Worm (Caenorhabditis elegans) whole organism, L4 larva: ENCODE results near the gene Y39G8B.7.
A peak's percentile ranks its signal among the peaks of the same experiment; 100 is the strongest.

ENCODE experiments used
- D1046.2 ChIP-seq: fragments of 200-800 bp; sonication (Bioruptor generic); IDR thresholded peaks from 2 replicates; pipeline ENCODE4 v1.3.6; 2022; ENCODE audit warnings: missing genetic modification characterization, missing compliant biosample characterization
- F26F4.8 ChIP-seq: fragments of 200-800 bp; sonication (Bioruptor generic); conservative IDR thresholded peaks from 2 replicates; pipeline ENCODE4 v1.3.6; 2022; ENCODE audit warnings: missing genetic modification characterization, missing compliant biosample characterization
- F37D6.2 ChIP-seq: sonication (generic microtip); optimal IDR thresholded peaks from 2 replicates; lab custom pipeline; 2016; ENCODE audit warnings: mild to moderate bottlenecking, missing genetic modification characterization, missing compliant biosample characterization
- F44E2.7 ChIP-seq: fragments of 200-800 bp; sonication (Bioruptor generic); IDR thresholded peaks from 2 replicates; pipeline ENCODE4 v2.1.2; 2022; ENCODE audit warnings: missing genetic modification characterization, missing compliant biosample characterization
- F49E8.2 ChIP-seq: sonication (generic microtip); optimal IDR thresholded peaks from 2 replicates; lab custom pipeline; 2016; ENCODE audit warnings: missing compliant biosample characterization, mild to moderate bottlenecking, missing genetic modification characterization, borderline replicate concordance
- T20F7.1 ChIP-seq: fragments of 200-800 bp; sonication (Bioruptor generic); optimal IDR thresholded peaks from 2 replicates; lab custom pipeline; 2018; ENCODE audit warnings: mild to moderate bottlenecking, missing genetic modification characterization, missing compliant biosample characterization
- Y48G9A.11 ChIP-seq: fragments of 200-800 bp; sonication (Bioruptor generic); IDR thresholded peaks from 2 replicates; pipeline ENCODE4 v1.3.6; 2022; ENCODE audit warnings: missing genetic modification reagents, missing genetic modification characterization, missing compliant biosample characterization
- ZK337.2 ChIP-seq: fragments of 200-800 bp; sonication (Bioruptor generic); IDR thresholded peaks from 2 replicates; pipeline ENCODE4 v1.3.6; 2022; ENCODE audit warnings: missing genetic modification reagents, missing genetic modification characterization, missing compliant biosample characterization
- aha-1 ChIP-seq: fragments of 150-350 bp; peaks from one replicate; lab custom pipeline; 2014; ENCODE audit warnings: missing biosample characterization, missing genetic modification characterization
- ama-1 ChIP-seq: fragments of 150-350 bp; optimal IDR thresholded peaks from 2 replicates; lab custom pipeline; 2014; ENCODE audit warnings: inconsistent platforms, mixed read lengths
- attf-4 ChIP-seq: sonication (generic microtip); optimal IDR thresholded peaks from 3 replicates; lab custom pipeline; 2017; ENCODE audit warnings: missing biosample characterization, missing genetic modification characterization
- ceh-28 ChIP-seq: fragments of 150-350 bp; optimal IDR thresholded peaks from 2 replicates; lab custom pipeline; 2014; ENCODE audit warnings: missing biosample characterization, missing genetic modification reagents, missing genetic modification characterization
- ceh-32 ChIP-seq: sonication (generic microtip); optimal IDR thresholded peaks from 2 replicates; lab custom pipeline; 2016; ENCODE audit warnings: mild to moderate bottlenecking, missing genetic modification characterization, missing compliant biosample characterization; ENCODE audit not compliant: poor library complexity
- ces-1 ChIP-seq: fragments of 150-350 bp; sonication (generic microtip); optimal IDR thresholded peaks from 4 replicates; lab custom pipeline; 2014; ENCODE audit warnings: missing biosample characterization, missing genetic modification reagents, missing genetic modification characterization
- ctbp-1 ChIP-seq: fragments of 200-800 bp; sonication (Bioruptor generic); IDR thresholded peaks from 2 replicates; pipeline ENCODE4 v1.3.6; 2022; ENCODE audit warnings: missing genetic modification reagents, missing genetic modification characterization, missing compliant biosample characterization
- daf-19 ChIP-seq: fragments of 200-800 bp; sonication (Bioruptor generic); conservative IDR thresholded peaks from 2 replicates; pipeline ENCODE4 v1.3.6; 2022; ENCODE audit warnings: missing genetic modification characterization, missing compliant biosample characterization
- dmd-6 ChIP-seq: fragments of 200-800 bp; sonication (Bioruptor generic); IDR thresholded peaks from 2 replicates; pipeline ENCODE4 v1.3.6; 2022; ENCODE audit warnings: missing genetic modification reagents, missing genetic modification characterization, missing compliant biosample characterization
- duxl-1 ChIP-seq: sonication (generic microtip); optimal IDR thresholded peaks from 2 replicates; lab custom pipeline; 2016; ENCODE audit warnings: mild to moderate bottlenecking, missing genetic modification characterization, moderate library complexity, missing compliant biosample characterization; ENCODE audit not compliant: poor library complexity
- egl-43 ChIP-seq: fragments of 200-800 bp; sonication (Bioruptor generic); IDR thresholded peaks from 2 replicates; pipeline ENCODE4 v1.3.6; 2022; ENCODE audit warnings: missing genetic modification reagents, missing genetic modification characterization, missing compliant biosample characterization
- fkh-10 ChIP-seq: fragments of 150-350 bp; optimal IDR thresholded peaks from 2 replicates; lab custom pipeline; 2014; ENCODE audit warnings: missing biosample characterization, missing genetic modification reagents, missing genetic modification characterization
- fos-1 ChIP-seq: fragments of 150-350 bp; optimal IDR thresholded peaks from 2 replicates; lab custom pipeline; 2014; ENCODE audit warnings: missing biosample characterization, missing genetic modification characterization
- hif-1 ChIP-seq, 2 experiments: sonication (generic microtip); optimal IDR thresholded peaks; 2 replicates each; lab custom pipeline; 2016 to 2017; ENCODE audit warnings: missing compliant biosample characterization in 2 of 2, missing genetic modification characterization in 2 of 2, missing genetic modification reagents in 2 of 2, missing genotype in 2 of 2, mild to moderate bottlenecking in 1 of 2
- hlh-30 ChIP-seq: sonication (generic microtip); optimal IDR thresholded peaks from 2 replicates; lab custom pipeline; 2017; ENCODE audit warnings: antibody characterized with exemption, mild to moderate bottlenecking, missing genetic modification characterization, missing compliant biosample characterization; ENCODE audit not compliant: insufficient read depth
- lin-29 ChIP-seq: fragments of 200-800 bp; sonication (Bioruptor generic); IDR thresholded peaks from 2 replicates; pipeline ENCODE4 v1.3.6; 2022; ENCODE audit warnings: missing genetic modification reagents, missing genetic modification characterization, missing compliant biosample characterization
- lin-38 ChIP-seq: fragments of 200-800 bp; sonication (Bioruptor generic); IDR thresholded peaks from 2 replicates; pipeline ENCODE4 v1.3.6; 2022; ENCODE audit warnings: missing genetic modification reagents, missing genetic modification characterization, missing compliant biosample characterization
- lin-39 ChIP-seq: fragments of 150-350 bp; optimal IDR thresholded peaks from 2 replicates; lab custom pipeline; 2014; ENCODE audit warnings: missing biosample characterization, missing genetic modification reagents, missing genetic modification characterization
- lsy-2 ChIP-seq, 2 experiments: fragments of 150-350 bp in 1 of 2; sonication (generic microtip) in 1 of 2; optimal IDR thresholded peaks; 2 replicates each; lab custom pipeline; 2014 to 2017; ENCODE audit warnings: missing biosample characterization in 2 of 2, missing genetic modification characterization in 2 of 2
- mes-2 ChIP-seq: sonication (generic microtip); optimal IDR thresholded peaks from 2 replicates; lab custom pipeline; 2016; ENCODE audit warnings: missing genotype, mild to moderate bottlenecking, missing genetic modification characterization, missing compliant biosample characterization; ENCODE audit not compliant: poor library complexity, severe bottlenecking
- mxl-2 ChIP-seq: fragments of 200-800 bp; sonication (Bioruptor generic); conservative IDR thresholded peaks from 2 replicates; pipeline ENCODE4 v1.3.6; 2022; ENCODE audit warnings: missing genetic modification reagents, missing genetic modification characterization, missing compliant biosample characterization
- mxl-3 ChIP-seq: fragments of 200-800 bp; sonication (Bioruptor generic); optimal IDR thresholded peaks from 2 replicates; lab custom pipeline; 2018; ENCODE audit warnings: mild to moderate bottlenecking, missing genetic modification characterization, missing compliant biosample characterization
- nhr-102 ChIP-seq: sonication (generic microtip); optimal IDR thresholded peaks from 2 replicates; lab custom pipeline; 2016; ENCODE audit warnings: mild to moderate bottlenecking, missing genetic modification characterization, moderate library complexity, missing compliant biosample characterization
- nhr-11 ChIP-seq: fragments of 150-350 bp; optimal IDR thresholded peaks from 2 replicates; lab custom pipeline; 2014; ENCODE audit warnings: missing biosample characterization, missing genetic modification characterization
- nhr-237 ChIP-seq: sonication (generic microtip); optimal IDR thresholded peaks from 2 replicates; lab custom pipeline; 2017; ENCODE audit warnings: missing biosample characterization, missing genetic modification characterization
- nhr-28 ChIP-seq: fragments of 150-350 bp; optimal IDR thresholded peaks from 2 replicates; lab custom pipeline; 2014; ENCODE audit warnings: missing biosample characterization, missing genetic modification characterization
- nhr-77 ChIP-seq: fragments of 150-350 bp; optimal IDR thresholded peaks from 2 replicates; lab custom pipeline; 2014; ENCODE audit warnings: missing biosample characterization, missing genetic modification characterization
- set-16 ChIP-seq: fragments of 200-800 bp; sonication (Bioruptor generic); IDR thresholded peaks from 2 replicates; pipeline ENCODE4 v1.3.6; 2022; ENCODE audit warnings: missing genetic modification reagents, missing genetic modification characterization, missing compliant biosample characterization
- snpc-1.2 ChIP-seq: fragments of 200-800 bp; sonication (Bioruptor generic); IDR thresholded peaks from 2 replicates; pipeline ENCODE4 v1.3.6; 2022; ENCODE audit warnings: missing genetic modification reagents, missing genetic modification characterization, missing compliant biosample characterization
- snpc-4 ChIP-seq: fragments of 150-350 bp; optimal IDR thresholded peaks from 2 replicates; lab custom pipeline; 2014; ENCODE audit warnings: missing biosample characterization, missing genetic modification characterization
- spr-1 ChIP-seq: sonication (generic microtip); optimal IDR thresholded peaks from 2 replicates; lab custom pipeline; 2016; ENCODE audit warnings: mild to moderate bottlenecking, missing genetic modification characterization, missing compliant biosample characterization
- spr-3 ChIP-seq: fragments of 200-800 bp; sonication (Bioruptor generic); optimal IDR thresholded peaks from 2 replicates; lab custom pipeline; 2018; ENCODE audit warnings: mild to moderate bottlenecking, missing genetic modification characterization, missing compliant biosample characterization
- tra-1 ChIP-seq: fragments of 200-800 bp; sonication (Bioruptor generic); IDR thresholded peaks from 2 replicates; pipeline ENCODE4 v1.3.6; 2022; ENCODE audit warnings: missing genetic modification reagents, missing genetic modification characterization, missing compliant biosample characterization
- unc-39 ChIP-seq: sonication (generic microtip); optimal IDR thresholded peaks from 2 replicates; lab custom pipeline; 2017; ENCODE audit warnings: missing biosample characterization, missing genetic modification characterization
- unc-62 ChIP-seq, 3 experiments: fragments of 150-350 bp in 1 of 3; sonication (generic microtip); optimal IDR thresholded peaks in 2 of 3; peaks in 1 of 3; 1 replicate in 1 of 3; 2 replicates in 2 of 3; lab custom pipeline; 2014 to 2017; ENCODE audit warnings: missing biosample characterization in 3 of 3, missing genetic modification characterization in 3 of 3, missing genetic modification reagents in 3 of 3, missing genotype in 1 of 3
- vab-7 ChIP-seq: fragments of 200-800 bp; sonication (Bioruptor generic); IDR thresholded peaks from 2 replicates; pipeline ENCODE4 v1.3.6; 2022; ENCODE audit warnings: missing genetic modification reagents, missing genetic modification characterization, missing compliant biosample characterization
- zag-1 ChIP-seq: fragments of 150-350 bp; optimal IDR thresholded peaks from 2 replicates; lab custom pipeline; 2014; ENCODE audit warnings: missing biosample characterization, missing genetic modification characterization
- zfp-2 ChIP-seq: sonication (generic microtip); optimal IDR thresholded peaks from 2 replicates; lab custom pipeline; 2016; ENCODE audit warnings: mild to moderate bottlenecking, missing genetic modification characterization, missing compliant biosample characterization
- zip-11 ChIP-seq: fragments of 200-800 bp; sonication (Bioruptor generic); IDR thresholded peaks from 2 replicates; pipeline ENCODE4 v1.3.6; 2022; ENCODE audit warnings: missing genetic modification characterization, missing compliant biosample characterization
- zip-2 ChIP-seq: fragments of 150-350 bp; optimal IDR thresholded peaks from 2 replicates; lab custom pipeline; 2014; ENCODE audit warnings: missing biosample characterization, missing genetic modification characterization
- ztf-7 ChIP-seq: fragments of 150-350 bp; optimal IDR thresholded peaks from 2 replicates; lab custom pipeline; 2014; ENCODE audit warnings: missing biosample characterization, missing genetic modification characterization

Gene Y39G8B.7

ce11 chrII:13994934-13995333 is at the start of gene Y39G8B.7:
Gene Y39G8B.7 (minus strand): TSS chrII:13995034.
- TF ChIP-seq F26F4.8 (GFP tag; lab: Robert Waterston, UW) (no peak), set-16 (GFP tag; lab: Robert Waterston, UW) (no peak), vab-7 (no peak)

- TF ChIP-seq F26F4.8 (GFP tag; lab: Robert Waterston, UW) = no peak
- TF ChIP-seq spr-3 (GFP tag; lab: Kevin White, UChicago) = no peak
- no peak for TF ChIP-seq F49E8.2 (tag; lab: Kevin White, UChicago)
- no peak for TF ChIP-seq lin-29 (GFP tag; lab: Robert Waterston, UW)
- peak; percentile 20 for TF ChIP-seq spr-1 (tag; lab: Kevin White, UChicago)
- TF ChIP-seq mxl-2 (GFP tag; lab: Robert Waterston, UW) = no peak
- TF ChIP-seq unc-39 (tag; lab: Kevin White, UChicago) = no peak
- no peak for TF ChIP-seq duxl-1
- 0 out of 2 replicates have a peak, but pooled peaks have one; percentile 32 for TF ChIP-seq ZK337.2 (GFP tag; lab: Robert Waterston, UW)
- TF ChIP-seq tra-1 = peak; percentile 72
- TF ChIP-seq F37D6.2 = peak; percentile 49
- peak; percentile 40 for TF ChIP-seq lin-38 (GFP tag; lab: Robert Waterston, UW)
- TF ChIP-seq ces-1 (GFP tag; lab: Kevin White, UChicago) = no peak
- peak in 1 of 2 experiments; percentile 93 for TF ChIP-seq unc-62 (GFP tag; optimal IDR thresholded peaks at IDR 0.05 in 1 of 2; lab: Kevin White, UChicago)
- peak; percentile 50 for TF ChIP-seq unc-62 (tag; optimal IDR thresholded peaks at IDR 0.05; lab: Kevin White, UChicago)
- peak in 1 of 2 experiments; percentile 84 for TF ChIP-seq lsy-2 (tag; optimal IDR thresholded peaks at IDR 0.05; lab: Kevin White, UChicago)
- TF ChIP-seq zfp-2 (tag; lab: Kevin White, UChicago) = no peak
- TF ChIP-seq ztf-7 (tag; lab: Kevin White, UChicago) = peak; percentile 30
- TF ChIP-seq Y48G9A.11 (GFP tag; lab: Robert Waterston, UW) = no peak
- TF ChIP-seq nhr-237 (tag; lab: Kevin White, UChicago) = no peak
- no peak for TF ChIP-seq F44E2.7 (GFP tag; lab: Robert Waterston, UW)
- no peak for TF ChIP-seq fos-1 (tag; lab: Kevin White, UChicago)
- TF ChIP-seq nhr-77 (tag; lab: Kevin White, UChicago) = peak; percentile 97
- no peak for TF ChIP-seq D1046.2
- peak; percentile 71 for TF ChIP-seq fkh-10 (GFP tag; lab: Kevin White, UChicago)
- TF ChIP-seq dmd-6 (GFP tag; lab: Robert Waterston, UW) = peak; percentile 94
- peak; percentile 63 for TF ChIP-seq mxl-3 (GFP tag; lab: Kevin White, UChicago)
- no peak for TF ChIP-seq zag-1 (tag; lab: Kevin White, UChicago)
- TF ChIP-seq T20F7.1 (GFP tag; lab: Kevin White, UChicago) = peak; percentile 49
- peak; percentile 72 to 97 for TF ChIP-seq hif-1 (tag; optimal IDR thresholded peaks at IDR 0.05; lab: Kevin White, UChicago)
- TF ChIP-seq ctbp-1 = peak; percentile 76
- TF ChIP-seq zip-2 (tag; lab: Kevin White, UChicago) = no peak
- TF ChIP-seq mes-2 (tag; lab: Kevin White, UChicago) = peak; percentile 64
- peak; percentile 62 for TF ChIP-seq nhr-102 (tag; lab: Kevin White, UChicago)
- no peak for TF ChIP-seq snpc-4 (tag; lab: Kevin White, UChicago)
- TF ChIP-seq aha-1 (tag; lab: Kevin White, UChicago) = peak; percentile 99
- no peak for TF ChIP-seq ceh-28 (tag; lab: Kevin White, UChicago)
- peak; percentile 93 for TF ChIP-seq hlh-30 (tag; lab: Kevin White, UChicago)
- peak; percentile 61 for TF ChIP-seq set-16 (GFP tag; lab: Robert Waterston, UW)
- TF ChIP-seq attf-4 (tag; lab: Kevin White, UChicago) = no peak
- TF ChIP-seq ceh-32 (tag; lab: Kevin White, UChicago) = no peak
- no peak for TF ChIP-seq egl-43
- peak; percentile 30 for TF ChIP-seq ama-1 (lab: Kevin White, UChicago)
- peak; percentile 92 for TF ChIP-seq nhr-28 (tag; lab: Kevin White, UChicago)
- no peak for TF ChIP-seq daf-19
- TF ChIP-seq nhr-11 (tag; lab: Kevin White, UChicago) = peak; percentile 91
- TF ChIP-seq snpc-1.2 (GFP tag; lab: Robert Waterston, UW) = no peak
- no peak for TF ChIP-seq zip-11 (GFP tag; lab: Robert Waterston, UW)
- no peak for TF ChIP-seq lin-39 (tag; lab: Kevin White, UChicago)
Measured at ce11 chrII:14044199-14044598, 49.4 kb upstream of the Y39G8B.7 start.
